Worm (Caenorhabditis elegans) whole organism, early embryonic: ENCODE data around the gene F45D11.14.
"Not testable (repeated sequence)": the region's sequence is repeated elsewhere in the genome, so short reads cannot be mapped to it uniquely, and the experiment has no call there.

Experiments used
- B0310.2 ChIP-seq: sonication (generic microtip); optimal IDR thresholded peaks from 2 replicates; lab custom pipeline; 2016; ENCODE audit warnings: mild to moderate bottlenecking, missing genetic modification characterization, missing compliant biosample characterization
- F13C5.2 ChIP-seq: sonication (generic microtip); optimal IDR thresholded peaks from 2 replicates; lab custom pipeline; 2017; ENCODE audit warnings: mild to moderate bottlenecking, missing genetic modification characterization, inconsistent platforms, missing compliant biosample characterization
- aly-1 ChIP-seq: sonication (generic microtip); optimal IDR thresholded peaks from 2 replicates; lab custom pipeline; 2016; ENCODE audit warnings: missing genetic modification characterization, missing compliant biosample characterization
- ama-1 ChIP-seq: fragments of 150-350 bp; optimal IDR thresholded peaks from 2 replicates; lab custom pipeline; 2014
- ceh-13 ChIP-seq: fragments of 200-800 bp; sonication (Bioruptor generic); optimal IDR thresholded peaks from 2 replicates; lab custom pipeline; 2018; ENCODE audit warnings: mild to moderate bottlenecking, missing genetic modification characterization, missing compliant biosample characterization
- ceh-36 ChIP-seq: sonication (generic microtip); optimal IDR thresholded peaks from 2 replicates; lab custom pipeline; 2016; ENCODE audit warnings: missing genetic modification characterization, inconsistent platforms, missing compliant biosample characterization
- ets-7 ChIP-seq: sonication (generic microtip); optimal IDR thresholded peaks from 2 replicates; lab custom pipeline; 2016; ENCODE audit warnings: missing genotype, missing genetic modification characterization, missing compliant biosample characterization
- flt-1 ChIP-seq: fragments of 200-800 bp; sonication (Bioruptor generic); IDR thresholded peaks from 2 replicates; pipeline ENCODE4 v1.3.6; 2022; ENCODE audit warnings: missing genetic modification characterization, missing compliant biosample characterization
- hmbx-1 ChIP-seq: sonication (generic microtip); optimal IDR thresholded peaks from 2 replicates; lab custom pipeline; 2016; ENCODE audit warnings: mild to moderate bottlenecking, missing genetic modification characterization, missing compliant biosample characterization
- hmg-4 ChIP-seq: fragments of 200-800 bp; sonication (Bioruptor generic); optimal IDR thresholded peaks from 2 replicates; lab custom pipeline; 2018; ENCODE audit warnings: mild to moderate bottlenecking, missing genetic modification characterization, missing compliant biosample characterization
- hnd-1 ChIP-seq: sonication (generic microtip); optimal IDR thresholded peaks from 2 replicates; lab custom pipeline; 2016; ENCODE audit warnings: missing genetic modification characterization, missing compliant biosample characterization
- pes-1 ChIP-seq: fragments of 200-800 bp; sonication (Bioruptor generic); IDR thresholded peaks from 2 replicates; pipeline ENCODE4 v1.3.6; 2022; ENCODE audit warnings: missing genetic modification reagents, missing genetic modification characterization, missing compliant biosample characterization
- scrt-1 ChIP-seq: fragments of 200-800 bp; sonication (Bioruptor generic); IDR thresholded peaks from 2 replicates; pipeline ENCODE4 v1.3.6; 2022; ENCODE audit warnings: missing genetic modification characterization, missing compliant biosample characterization
- sea-1 ChIP-seq: fragments of 200-800 bp; sonication (Bioruptor generic); conservative IDR thresholded peaks from 2 replicates; pipeline ENCODE4 v1.3.6; 2022; ENCODE audit warnings: missing genetic modification characterization, missing compliant biosample characterization
- tbx-11 ChIP-seq: fragments of 200-800 bp; sonication (Bioruptor generic); IDR thresholded peaks from 2 replicates; pipeline ENCODE4 v1.3.6; 2022; ENCODE audit warnings: missing genetic modification characterization, missing compliant biosample characterization
- tbx-37 ChIP-seq: fragments of 200-800 bp; sonication (Bioruptor generic); conservative IDR thresholded peaks from 2 replicates; pipeline ENCODE4 v1.3.6; 2022; ENCODE audit warnings: missing genetic modification reagents, missing genetic modification characterization, missing compliant biosample characterization
- tra-4 ChIP-seq: sonication (generic microtip); optimal IDR thresholded peaks from 2 replicates; lab custom pipeline; 2017; ENCODE audit warnings: missing genetic modification characterization, missing compliant biosample characterization

F45D11.14 gene

DNA sequence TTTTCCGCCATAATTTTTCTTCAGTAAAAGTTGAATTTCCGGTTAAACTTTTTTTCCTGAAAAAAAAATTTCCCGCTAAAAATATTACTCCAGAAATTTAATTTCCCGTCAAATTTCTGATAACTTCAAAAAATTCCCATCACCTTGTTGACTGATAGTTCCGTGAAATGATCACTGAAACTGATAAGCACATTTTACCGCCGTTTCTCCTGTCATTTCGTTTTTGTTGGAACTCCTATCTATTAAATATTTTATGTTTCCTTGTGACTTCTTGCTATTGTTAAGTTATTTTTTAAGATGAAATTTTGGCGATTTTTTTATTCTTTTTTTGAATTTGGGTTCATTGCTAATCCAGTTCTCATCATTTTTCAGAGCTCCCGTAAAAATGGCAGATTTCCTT, 22.3 kb upstream of the F45D11.14 start, which contains the start of gene math-34:
TSS of gene math-34 (plus strand) at position 371 of the 400 bp plus-strand sequence.
- TF ChIP-seq ets-7 (tag; lab: Kevin White, UChicago) (no peak), hmg-4 (GFP tag; lab: Kevin White, UChicago) (no peak), tbx-37 (GFP tag; lab: Robert Waterston, UW) (no peak), tbx-11 (no peak), hnd-1 (tag; lab: Kevin White, UChicago) (no peak), sea-1 (GFP tag; lab: Robert Waterston, UW) (no peak), hmbx-1 (tag; lab: Kevin White, UChicago) (no peak), ama-1 (no peak), scrt-1 (GFP tag; lab: Robert Waterston, UW) (no peak), pes-1 (no peak), F13C5.2 (tag; lab: Kevin White, UChicago) (no peak), aly-1 (tag; lab: Kevin White, UChicago) (no peak), ceh-13 (GFP tag; lab: Kevin White, UChicago) (no peak), tra-4 (no peak), flt-1 (GFP tag; lab: Robert Waterston, UW) (no peak), B0310.2 (tag; lab: Kevin White, UChicago) (no peak), ceh-36 (tag; lab: Kevin White, UChicago) (no peak)

DNA sequence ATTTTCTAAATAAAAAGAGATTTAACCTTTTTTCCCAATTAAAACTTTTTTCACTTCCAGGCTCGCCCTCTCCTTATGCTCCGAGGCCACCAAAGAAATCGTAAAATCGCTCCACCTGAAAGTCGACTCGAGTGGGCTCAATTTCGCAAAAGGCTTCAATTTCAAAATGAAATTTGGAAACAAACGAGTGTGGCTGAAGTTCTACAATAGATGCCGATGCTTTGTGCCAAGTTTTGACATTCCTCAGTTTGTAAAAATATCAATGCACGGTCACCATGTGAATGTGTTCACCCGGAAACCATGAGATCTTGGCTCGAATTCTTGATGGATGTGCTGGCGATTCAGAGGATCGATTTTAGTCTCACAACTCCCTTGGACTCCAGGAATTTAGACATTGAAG, 20.4 kb upstream of the F45D11.14 start, which contains the start of gene M01D1.12:
TSS of gene M01D1.12 (plus strand) at position 301 of the 400 bp plus-strand sequence.
- TF ChIP-seq sea-1 (GFP tag; lab: Robert Waterston, UW) (no peak), hnd-1 (tag; lab: Kevin White, UChicago) (no peak)

DNA sequence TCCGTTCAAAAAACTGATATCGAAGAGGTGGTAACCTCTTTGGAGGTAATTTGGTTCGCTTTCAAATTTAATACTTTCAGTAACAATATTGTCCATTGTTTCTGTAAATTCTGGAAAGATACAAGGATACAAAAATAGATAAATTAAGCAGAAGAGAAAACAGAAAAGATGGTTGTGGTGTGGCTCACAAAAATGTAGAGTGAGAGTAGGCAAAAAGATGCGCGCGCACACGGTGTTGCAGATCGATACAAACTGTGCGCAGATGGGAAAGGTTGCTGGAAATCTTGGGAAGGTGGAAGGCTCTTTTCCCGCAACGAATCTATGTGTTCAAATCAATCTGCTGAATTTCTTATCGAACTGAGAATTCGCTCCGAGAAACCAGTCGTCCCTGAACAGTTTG, 18.4 kb upstream of the F45D11.14 start, which contains the start of gene btb-11:
TSS of gene btb-11 (minus strand) at position 101 of the 400 bp plus-strand sequence.
- TF ChIP-seq F13C5.2 (tag; lab: Kevin White, UChicago); B0310.2 (tag; lab: Kevin White, UChicago); flt-1 (GFP tag; lab: Robert Waterston, UW): not testable (repeated sequence)

DNA sequence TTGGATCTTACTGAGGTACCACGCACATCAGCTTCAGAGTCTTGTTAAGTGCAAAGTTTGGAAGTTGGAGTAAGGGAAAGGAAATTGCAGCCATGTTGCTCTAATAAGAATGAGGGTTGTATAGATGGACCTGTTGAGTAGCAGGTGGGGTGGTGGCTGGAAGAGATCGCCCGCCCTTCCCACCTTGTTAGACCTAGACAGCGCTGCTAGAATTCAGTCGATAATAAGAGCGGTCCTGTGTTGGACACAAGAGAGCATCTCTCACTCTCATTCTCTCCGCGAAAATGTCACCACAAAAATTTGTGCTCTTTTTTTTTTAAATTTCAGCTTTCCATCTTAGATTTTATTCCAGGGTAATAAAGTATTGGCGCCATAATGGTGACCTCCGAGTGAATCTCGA, 4.9 kb downstream of the F45D11.14 start, which contains the start of the genes fbxb-30 and F45D11.5:
TSS of gene fbxb-30 (minus strand) at position 101 of the 400 bp plus-strand sequence.
TSS of gene F45D11.5 (plus strand) at position 352 of the 400 bp plus-strand sequence.
- TF ChIP-seq ets-7 (tag; lab: Kevin White, UChicago), result no peak
- TF ChIP-seq scrt-1 (GFP tag; lab: Robert Waterston, UW), result no peak
- no peak for TF ChIP-seq sea-1 (GFP tag; lab: Robert Waterston, UW)
- TF ChIP-seq flt-1 (GFP tag; lab: Robert Waterston, UW), result no peak
- TF ChIP-seq ama-1, result no peak
- TF ChIP-seq ceh-36 (tag; lab: Kevin White, UChicago), result no peak

DNA sequence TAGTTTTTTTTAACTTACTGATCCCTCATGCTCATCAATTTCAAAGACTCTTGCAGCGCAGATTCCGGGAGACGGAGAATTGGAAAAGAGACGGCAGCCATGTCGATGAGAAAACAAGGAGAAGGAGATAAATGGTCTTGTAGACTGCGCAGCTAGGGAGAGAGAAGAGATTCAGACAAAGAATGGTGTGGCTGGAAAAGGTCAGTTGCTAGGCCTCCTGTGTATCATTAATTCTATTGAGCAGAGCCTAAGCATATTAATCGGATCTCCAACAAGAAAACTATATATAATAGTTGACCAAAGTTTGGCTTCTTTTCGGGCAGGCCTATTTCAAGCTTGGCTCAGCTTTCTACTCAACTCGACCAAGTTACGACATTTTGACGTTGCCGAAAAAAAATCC, 6.8 kb downstream of the F45D11.14 start, which contains the start of gene fbxb-29:
TSS of gene fbxb-29 (minus strand) at position 101 of the 400 bp plus-strand sequence.
- TF ChIP-seq scrt-1 (GFP tag; lab: Robert Waterston, UW), result no peak
- TF ChIP-seq F13C5.2 (tag; lab: Kevin White, UChicago), result no peak
- TF ChIP-seq tra-4, result no peak
- TF ChIP-seq ceh-36 (tag; lab: Kevin White, UChicago), result no peak
- no peak for TF ChIP-seq hmg-4 (GFP tag; lab: Kevin White, UChicago)
- no peak for TF ChIP-seq sea-1 (GFP tag; lab: Robert Waterston, UW)
- TF ChIP-seq tbx-11, result no peak
- TF ChIP-seq flt-1 (GFP tag; lab: Robert Waterston, UW), result no peak
- TF ChIP-seq tbx-37 (GFP tag; lab: Robert Waterston, UW), result no peak
- no peak for TF ChIP-seq pes-1
- no peak for TF ChIP-seq B0310.2 (tag; lab: Kevin White, UChicago)
- no peak for TF ChIP-seq ama-1
- TF ChIP-seq aly-1 (tag; lab: Kevin White, UChicago), result no peak
- TF ChIP-seq ets-7 (tag; lab: Kevin White, UChicago), result no peak
- no peak for TF ChIP-seq hmbx-1 (tag; lab: Kevin White, UChicago)
- no peak for TF ChIP-seq ceh-13 (GFP tag; lab: Kevin White, UChicago)
- no peak for TF ChIP-seq hnd-1 (tag; lab: Kevin White, UChicago)

DNA sequence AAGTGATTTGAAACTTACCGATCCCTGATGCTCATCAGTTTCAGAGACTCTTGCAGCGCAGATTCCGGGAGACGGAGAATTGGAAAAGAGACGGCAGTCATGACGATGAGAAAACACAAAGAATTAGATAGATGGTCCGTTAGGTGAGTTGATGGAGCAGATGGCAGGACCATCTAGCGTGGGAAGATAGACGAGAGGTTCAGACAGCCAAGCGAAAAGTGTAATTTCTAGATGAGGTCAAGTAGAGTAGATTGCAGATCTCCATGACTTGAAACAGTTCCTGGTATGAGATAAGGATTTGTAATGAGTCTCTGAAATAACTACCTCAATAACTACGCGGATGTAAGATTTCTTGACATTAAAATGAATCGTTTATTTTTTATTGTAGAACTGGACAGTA, 10.2 kb downstream of the F45D11.14 start, which contains the start of gene F45D11.11:
TSS of gene F45D11.11 (minus strand) at position 101 of the 400 bp plus-strand sequence.
- TF ChIP-seq tra-4; hnd-1 (tag; lab: Kevin White, UChicago); pes-1: not testable (repeated sequence)

DNA sequence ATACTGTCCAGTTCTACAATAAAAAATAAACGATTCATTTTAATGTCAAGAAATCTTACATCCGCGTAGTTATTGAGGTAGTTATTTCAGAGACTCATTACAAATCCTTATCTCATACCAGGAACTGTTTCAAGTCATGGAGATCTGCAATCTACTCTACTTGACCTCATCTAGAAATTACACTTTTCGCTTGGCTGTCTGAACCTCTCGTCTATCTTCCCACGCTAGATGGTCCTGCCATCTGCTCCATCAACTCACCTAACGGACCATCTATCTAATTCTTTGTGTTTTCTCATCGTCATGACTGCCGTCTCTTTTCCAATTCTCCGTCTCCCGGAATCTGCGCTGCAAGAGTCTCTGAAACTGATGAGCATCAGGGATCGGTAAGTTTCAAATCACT, 12.0 kb downstream of the F45D11.14 start, which contains the start of gene F45D11.7:
TSS of gene F45D11.7 (plus strand) at position 301 of the 400 bp plus-strand sequence.
- TF ChIP-seq sea-1 (GFP tag; lab: Robert Waterston, UW); flt-1 (GFP tag; lab: Robert Waterston, UW); hmbx-1 (tag; lab: Kevin White, UChicago): not testable (repeated sequence)

DNA sequence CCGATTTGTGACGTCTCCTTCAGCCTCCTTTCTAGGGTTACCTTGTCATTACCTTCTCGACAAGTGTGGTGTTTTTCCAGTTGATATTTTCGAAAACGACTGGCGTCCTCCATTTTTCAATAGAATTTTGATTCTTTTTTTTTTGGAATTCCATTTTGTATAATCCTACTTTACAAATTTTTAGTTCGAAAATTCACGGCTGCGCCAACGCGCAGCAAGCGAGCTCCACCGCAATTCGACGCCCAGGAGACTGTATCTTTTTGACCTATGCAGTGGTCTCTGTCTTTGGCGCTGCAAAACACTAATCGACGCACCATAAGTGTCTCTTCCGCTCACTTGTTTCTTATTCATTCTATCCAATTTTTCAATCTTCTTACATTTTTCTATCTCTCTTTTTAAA, 15.0 kb downstream of the F45D11.14 start, which contains the start of gene fbxc-42:
TSS of gene fbxc-42 (plus strand) at position 301 of the 400 bp plus-strand sequence.
- TF ChIP-seq tbx-37 (GFP tag; lab: Robert Waterston, UW), result no peak
- TF ChIP-seq hnd-1 (tag; lab: Kevin White, UChicago), result no peak
- no peak for TF ChIP-seq hmg-4 (GFP tag; lab: Kevin White, UChicago)
- no peak for TF ChIP-seq sea-1 (GFP tag; lab: Robert Waterston, UW)
- TF ChIP-seq ceh-13 (GFP tag; lab: Kevin White, UChicago), result no peak
- TF ChIP-seq ceh-36 (tag; lab: Kevin White, UChicago), result no peak
- TF ChIP-seq hmbx-1 (tag; lab: Kevin White, UChicago), result no peak
- no peak for TF ChIP-seq B0310.2 (tag; lab: Kevin White, UChicago)
- TF ChIP-seq ets-7 (tag; lab: Kevin White, UChicago), result no peak
- no peak for TF ChIP-seq scrt-1 (GFP tag; lab: Robert Waterston, UW)
- no peak for TF ChIP-seq aly-1 (tag; lab: Kevin White, UChicago)
